Worm (Caenorhabditis elegans): ENCODE data around the gene sti-1.
"Not testable (repeated sequence)": the region's sequence is repeated elsewhere in the genome, so short reads cannot be mapped to it uniquely, and the experiment has no call there.

ce11 chrV:822922-823321 lies 49.6 kb downstream of the sti-1 start, which contains the start of gene srx-31:
- TF ChIP-seq ama-1 (optimal IDR thresholded peaks at IDR 0.05); pes-1 (GFP tag; IDR thresholded peaks at IDR 0.05): not testable (repeated sequence)

Data from whole organism, early embryonic.